Fruit fly (Drosophila melanogaster) whole organism, embryonic: ENCODE measurements around the gene CG9030.

ENCODE experiments used
- ATbp ChIP-seq: fragments of 200-800 bp; sonication (Bioruptor generic); optimal IDR thresholded peaks from 2 replicates; lab custom pipeline; 2017; ENCODE audit warnings: missing biosample characterization, mild to moderate bottlenecking, missing genetic modification characterization, missing genetic modification reagents
- Asciz ChIP-seq: fragments of 200-800 bp; sonication (Bioruptor generic); optimal IDR thresholded peaks from 2 replicates; lab custom pipeline; 2017; ENCODE audit warnings: missing biosample characterization, mild to moderate bottlenecking, missing genetic modification characterization, missing genetic modification reagents
- Atf6 ChIP-seq: fragments of 200-800 bp; sonication (Bioruptor generic); IDR thresholded peaks from 2 replicates; pipeline ENCODE4 v1.3.6; 2022; ENCODE audit warnings: missing biosample characterization, missing genetic modification characterization
- CG10209 ChIP-seq: fragments of 200-800 bp; sonication (Bioruptor generic); optimal IDR thresholded peaks from 3 replicates; lab custom pipeline; 2017; ENCODE audit warnings: missing biosample characterization, mild to moderate bottlenecking, missing genetic modification characterization, missing genetic modification reagents
- CG10462 ChIP-seq: fragments of 200-800 bp; sonication (Bioruptor generic); optimal IDR thresholded peaks from 2 replicates; lab custom pipeline; 2016; ENCODE audit warnings: missing biosample characterization, missing genetic modification characterization
- CG10565 ChIP-seq: fragments of 200-800 bp; sonication (Bioruptor generic); optimal IDR thresholded peaks from 3 replicates; lab custom pipeline; 2016; ENCODE audit warnings: missing biosample characterization, mild to moderate bottlenecking, missing genetic modification characterization
- CG10654 ChIP-seq: fragments of 200-800 bp; sonication (Bioruptor generic); optimal IDR thresholded peaks from 2 replicates; lab custom pipeline; 2016; ENCODE audit warnings: missing biosample characterization, missing genetic modification characterization
- CG1233 ChIP-seq: fragments of 200-800 bp; sonication (Bioruptor generic); optimal IDR thresholded peaks from 4 replicates; lab custom pipeline; 2018; ENCODE audit warnings: missing biosample characterization, mild to moderate bottlenecking, missing genetic modification characterization
- CG13287 ChIP-seq: fragments of 200-800 bp; sonication (Bioruptor generic); IDR thresholded peaks from 2 replicates; pipeline ENCODE4 v1.3.6; 2022; ENCODE audit warnings: missing biosample characterization, missing genetic modification characterization; ENCODE audit not compliant: partially characterized antibody
- CG14667 ChIP-seq: fragments of 200-800 bp; sonication (Bioruptor generic); IDR thresholded peaks from 2 replicates; pipeline ENCODE4 v1.3.6; 2022; ENCODE audit warnings: missing biosample characterization, missing genetic modification characterization
- CG14710 ChIP-seq: fragments of 200-800 bp; sonication (Bioruptor generic); optimal IDR thresholded peaks from 3 replicates; lab custom pipeline; 2019; ENCODE audit warnings: missing biosample characterization, mild to moderate bottlenecking, missing genetic modification characterization, moderate library complexity
- CG15073 ChIP-seq: fragments of 200-800 bp; sonication (Bioruptor generic); optimal IDR thresholded peaks from 2 replicates; lab custom pipeline; 2016; ENCODE audit warnings: missing biosample characterization, missing genetic modification characterization
- CG16863 ChIP-seq: fragments of 200-800 bp; sonication (Bioruptor generic); optimal IDR thresholded peaks from 3 replicates; lab custom pipeline; 2016; ENCODE audit warnings: missing biosample characterization, missing genetic modification characterization
- CG17385 ChIP-seq: fragments of 200-800 bp; sonication (Bioruptor generic); optimal IDR thresholded peaks from 3 replicates; lab custom pipeline; 2018; ENCODE audit warnings: missing biosample characterization, mild to moderate bottlenecking, missing genetic modification characterization
- CG17829 ChIP-seq: fragments of 200-800 bp; optimal IDR thresholded peaks from 2 replicates; lab custom pipeline; 2019; ENCODE audit warnings: missing biosample characterization, mild to moderate bottlenecking, missing genetic modification characterization, moderate library complexity
- CG18011 ChIP-seq: fragments of 200-800 bp; sonication (Bioruptor generic); optimal IDR thresholded peaks from 2 replicates; lab custom pipeline; 2017; ENCODE audit warnings: missing biosample characterization, missing genetic modification characterization, mild to moderate bottlenecking, moderate library complexity, missing genotype
- CG2678 ChIP-seq: fragments of 200-800 bp; sonication (Bioruptor generic); optimal IDR thresholded peaks from 3 replicates; lab custom pipeline; 2019; ENCODE audit warnings: missing biosample characterization, mild to moderate bottlenecking, missing genetic modification characterization, moderate library complexity
- CG2712 ChIP-seq: fragments of 200-800 bp; optimal IDR thresholded peaks from 3 replicates; lab custom pipeline; 2019; ENCODE audit warnings: missing biosample characterization, mild to moderate bottlenecking, missing genetic modification characterization, moderate library complexity
- CG4730 ChIP-seq: fragments of 200-800 bp; sonication (Bioruptor generic); IDR thresholded peaks from 2 replicates; pipeline ENCODE4 v1.3.6; 2022; ENCODE audit warnings: missing biosample characterization, missing genetic modification characterization
- CG5953 ChIP-seq: fragments of 200-800 bp; sonication (Bioruptor generic); IDR thresholded peaks from 2 replicates; pipeline ENCODE4 v1.3.6; 2022; ENCODE audit warnings: missing biosample characterization, missing genetic modification characterization
- CG7271 ChIP-seq: fragments of 200-800 bp; sonication (Bioruptor generic); optimal IDR thresholded peaks from 2 replicates; lab custom pipeline; 2018; ENCODE audit warnings: missing biosample characterization, mild to moderate bottlenecking, missing genetic modification characterization, moderate library complexity
- CG8281 ChIP-seq: fragments of 200-800 bp; sonication (Bioruptor generic); optimal IDR thresholded peaks from 2 replicates; lab custom pipeline; 2018; ENCODE audit warnings: missing biosample characterization, mild to moderate bottlenecking, missing genetic modification characterization, moderate library complexity
- CG8944 ChIP-seq: fragments of 200-800 bp; sonication (Bioruptor generic); optimal IDR thresholded peaks from 3 replicates; lab custom pipeline; 2016; ENCODE audit warnings: missing biosample characterization, missing genetic modification characterization
- CG9876 ChIP-seq: fragments of 200-800 bp; sonication (Bioruptor generic); optimal IDR thresholded peaks from 2 replicates; lab custom pipeline; 2016; ENCODE audit warnings: missing biosample characterization, missing genetic modification characterization
- Chrac-16 ChIP-seq: fragments of 200-800 bp; sonication (Bioruptor generic); optimal IDR thresholded peaks from 3 replicates; lab custom pipeline; 2016; ENCODE audit warnings: missing biosample characterization, missing genetic modification characterization
- Dek ChIP-seq: fragments of 200-800 bp; sonication (Bioruptor generic); optimal IDR thresholded peaks from 3 replicates; lab custom pipeline; 2019; ENCODE audit warnings: missing biosample characterization, mild to moderate bottlenecking, missing genetic modification characterization, moderate library complexity
- Gsc ChIP-seq: fragments of 200-800 bp; sonication (Bioruptor generic); IDR thresholded peaks from 2 replicates; pipeline ENCODE4 v1.3.6; 2022; ENCODE audit warnings: missing biosample characterization, missing genetic modification characterization
- Hr39 ChIP-seq: fragments of >200 bp; optimal IDR thresholded peaks from 2 replicates; lab custom pipeline; 2017
- Lhr ChIP-seq: fragments of 200-800 bp; sonication (Bioruptor generic); optimal IDR thresholded peaks from 3 replicates; lab custom pipeline; 2017; ENCODE audit warnings: mild to moderate bottlenecking, missing biosample characterization, missing genetic modification reagents, missing genetic modification characterization
- Ravus ChIP-seq: fragments of 200-800 bp; sonication (Bioruptor generic); IDR thresholded peaks from 2 replicates; pipeline ENCODE4 v1.3.6; 2022; ENCODE audit warnings: missing biosample characterization, missing genetic modification characterization
- Six4 ChIP-seq: fragments of 200-800 bp; sonication (Bioruptor generic); optimal IDR thresholded peaks from 2 replicates; lab custom pipeline; 2016; ENCODE audit warnings: missing biosample characterization, missing genetic modification characterization
- TFAM ChIP-seq: fragments of 200-800 bp; sonication (Bioruptor generic); optimal IDR thresholded peaks from 2 replicates; lab custom pipeline; 2017; ENCODE audit warnings: missing biosample characterization, missing genetic modification characterization, inconsistent platforms
- Xbp1 ChIP-seq: fragments of 200-800 bp; sonication (Bioruptor generic); optimal IDR thresholded peaks from 3 replicates; lab custom pipeline; 2016; ENCODE audit warnings: missing biosample characterization, mild to moderate bottlenecking, missing genetic modification characterization
- cas ChIP-seq: fragments of 200-800 bp; sonication (Bioruptor generic); IDR thresholded peaks from 2 replicates; pipeline ENCODE4 v1.3.6; 2022; ENCODE audit warnings: missing biosample characterization, missing genetic modification characterization
- crol ChIP-seq: fragments of 200-800 bp; sonication (Bioruptor generic); IDR thresholded peaks from 2 replicates; pipeline ENCODE4 v1.3.6; 2022; ENCODE audit warnings: missing biosample characterization, missing genetic modification characterization
- da ChIP-seq: fragments of 200-800 bp; sonication (Bioruptor generic); optimal IDR thresholded peaks from 2 replicates; lab custom pipeline; 2016; ENCODE audit warnings: missing biosample characterization, missing genetic modification characterization
- h ChIP-seq: fragments of >200 bp; optimal IDR thresholded peaks from 2 replicates; lab custom pipeline; 2017
- her ChIP-seq: fragments of 200-800 bp; sonication (Bioruptor generic); optimal IDR thresholded peaks from 2 replicates; lab custom pipeline; 2016; ENCODE audit warnings: missing biosample characterization, missing genetic modification characterization
- hkb ChIP-seq, 2 experiments: fragments of 200-800 bp in 1 of 2; fragments of >200 bp in 1 of 2; sonication (Bioruptor generic) in 1 of 2; IDR thresholded peaks in 1 of 2; optimal IDR thresholded peaks in 1 of 2; 2 replicates each; pipeline versions ENCODE4 v1.3.6 to Lab custom; 2017 to 2022; ENCODE audit warnings: missing biosample characterization in 1 of 2, missing genetic modification characterization in 1 of 2
- inv ChIP-seq: fragments of 200-800 bp; sonication (Bioruptor generic); IDR thresholded peaks from 2 replicates; pipeline ENCODE4 v1.3.6; 2022; ENCODE audit warnings: missing biosample characterization, missing genetic modification characterization; ENCODE audit not compliant: partially characterized antibody
- knrl ChIP-seq: fragments of 200-800 bp; sonication (Bioruptor generic); IDR thresholded peaks from 3 replicates; pipeline ENCODE4 v1.3.6; 2022; ENCODE audit warnings: missing biosample characterization, missing genetic modification characterization; ENCODE audit not compliant: partially characterized antibody
- lmd ChIP-seq: fragments of 200-800 bp; sonication (Bioruptor generic); IDR thresholded peaks from 2 replicates; pipeline ENCODE4 v1.3.6; 2022; ENCODE audit warnings: missing biosample characterization, missing genetic modification characterization
- lola ChIP-seq, 3 experiments: fragments of >200 bp in 2 of 3; fragments of 200-800 bp in 1 of 3; sonication (Bioruptor generic) in 1 of 3; optimal IDR thresholded peaks; 2 replicates each; lab custom pipeline; 2017 to 2019; ENCODE audit warnings: missing biosample characterization in 3 of 3, missing genetic modification characterization in 3 of 3, mild to moderate bottlenecking in 1 of 3, moderate library complexity in 1 of 3
- nau ChIP-seq: fragments of 200-800 bp; sonication (Bioruptor generic); optimal IDR thresholded peaks from 3 replicates; lab custom pipeline; 2017; ENCODE audit warnings: missing biosample characterization, mild to moderate bottlenecking, missing genetic modification characterization, missing genetic modification reagents
- nom ChIP-seq: fragments of 200-800 bp; sonication (Bioruptor generic); optimal IDR thresholded peaks from 2 replicates; lab custom pipeline; 2017; ENCODE audit warnings: missing biosample characterization, missing genetic modification characterization, mild to moderate bottlenecking, moderate library complexity, missing genetic modification reagents
- pfk ChIP-seq: fragments of 200-800 bp; sonication (Bioruptor generic); optimal IDR thresholded peaks from 2 replicates; lab custom pipeline; 2018; ENCODE audit warnings: missing biosample characterization, mild to moderate bottlenecking, missing genetic modification characterization, moderate library complexity
- ttk ChIP-seq: fragments of 200-800 bp; sonication (Bioruptor generic); IDR thresholded peaks from 2 replicates; pipeline ENCODE4 v2.1.2; 2022; ENCODE audit warnings: missing biosample characterization, missing genetic modification characterization

CG9030 gene

DNA sequence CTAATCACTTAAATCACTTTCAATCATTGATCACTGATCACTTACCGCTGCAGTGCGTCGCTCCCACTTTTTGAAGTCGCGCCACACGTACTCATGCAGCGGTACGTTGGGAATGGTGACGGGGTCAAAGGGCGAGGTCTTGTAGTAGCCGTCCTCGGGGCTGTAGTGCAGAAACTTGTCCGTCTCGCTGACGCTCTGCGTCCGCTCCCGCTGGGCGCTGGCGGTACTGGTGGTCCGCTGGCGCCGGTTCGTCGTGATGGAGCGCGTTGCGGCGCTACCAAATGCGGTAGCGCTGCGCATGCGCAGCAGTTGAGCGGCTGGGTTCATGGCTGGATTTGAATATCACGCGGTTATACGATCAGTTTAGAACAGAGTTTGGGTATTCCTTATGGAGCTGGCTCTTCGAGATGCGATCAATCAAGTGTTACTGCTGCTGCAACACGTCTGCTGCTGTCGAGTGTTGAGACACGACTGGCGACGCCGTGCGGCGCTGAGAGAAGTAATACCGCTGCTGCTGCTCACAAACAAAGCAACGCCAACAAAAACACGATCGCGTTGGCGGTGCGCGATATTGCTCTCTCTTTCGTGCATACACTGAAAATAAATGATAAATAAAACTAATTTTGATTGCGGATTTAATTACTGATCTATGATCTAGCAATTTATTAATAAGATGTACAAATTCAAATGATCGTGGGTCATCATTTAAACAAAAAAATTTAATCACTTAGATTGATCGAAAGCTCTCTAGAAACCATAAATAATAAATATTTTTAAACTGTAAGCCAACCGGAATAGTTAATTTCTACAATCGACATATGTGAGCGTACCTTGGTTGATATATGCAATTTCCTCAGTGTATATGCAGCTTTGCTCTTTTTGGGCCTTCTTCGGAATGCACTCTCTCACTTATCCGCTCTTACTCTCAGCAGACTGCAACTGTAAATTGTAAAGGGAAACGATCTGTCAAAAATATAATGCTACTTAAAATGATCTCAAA is 4.3 kb downstream of the CG9030 start (continued):
- 0 out of 3 replicates have a peak, but pooled peaks have one; percentile 25 for TF ChIP-seq knrl (GFP tag; lab: Robert Waterston, UW)
- peak; percentile 58 for TF ChIP-seq her (GFP tag; lab: Kevin White, UChicago)
- peak; percentile 90 for TF ChIP-seq CG17385 (GFP tag; lab: Kevin White, UChicago)
- peak; percentile 92 for TF ChIP-seq CG1233 (GFP tag; lab: Kevin White, UChicago)
- no peak for TF ChIP-seq Hr39
- peak; percentile 95 for TF ChIP-seq Asciz (GFP tag; lab: Kevin White, UChicago)
- peak; percentile 83 for TF ChIP-seq CG14667 (GFP tag; lab: Robert Waterston, UW)
- TF ChIP-seq CG10209, result peak; percentile 94
- peak; percentile 85 for TF ChIP-seq CG16863
- TF ChIP-seq CG5953 (GFP tag; lab: Robert Waterston, UW), result peak; percentile 83
- no peak for TF ChIP-seq pfk (GFP tag; lab: Kevin White, UChicago)
- peak; percentile 91 for TF ChIP-seq Six4
- TF ChIP-seq Chrac-16 (GFP tag; lab: Kevin White, UChicago), result peak; percentile 92
- peak; percentile 41 for TF ChIP-seq CG18011 (GFP tag; lab: Kevin White, UChicago)
- TF ChIP-seq CG2712, result peak; percentile 99
- TF ChIP-seq CG4730, result peak; percentile 81
- peak; percentile 64 for TF ChIP-seq Gsc
- TF ChIP-seq CG10462 (GFP tag; lab: Kevin White, UChicago), result peak; percentile 95
- TF ChIP-seq Dek, result peak; percentile 81
- TF ChIP-seq crol (GFP tag; lab: Robert Waterston, UW), result peak; percentile 24; the same call in 1 of the 2 replicates
- peak; percentile 63 for TF ChIP-seq CG15073 (GFP tag; lab: Kevin White, UChicago)
- peak; percentile 92 for TF ChIP-seq Lhr (GFP tag; lab: Kevin White, UChicago)
- TF ChIP-seq CG7271 (tag; lab: Kevin White, UChicago), result peak; percentile 88
- TF ChIP-seq inv, result no peak
- TF ChIP-seq Atf6 (GFP tag; lab: Robert Waterston, UW), result peak; percentile 79; the same call in 1 of the 2 replicates
- TF ChIP-seq Xbp1, result peak; percentile 93
- peak; percentile 92 for TF ChIP-seq ATbp (GFP tag; lab: Kevin White, UChicago)
- TF ChIP-seq nom, result peak; percentile 96
- TF ChIP-seq CG10565, result peak; percentile 76
- TF ChIP-seq CG13287, result no peak
- peak; percentile 93 for TF ChIP-seq lmd (GFP tag; lab: Robert Waterston, UW)
- peak; percentile 82 for TF ChIP-seq TFAM (GFP tag; lab: Kevin White, UChicago)
- TF ChIP-seq hkb (optimal IDR thresholded peaks at IDR 0.05; lab: Kevin White, UChicago), result no peak
- peak; percentile 91 for TF ChIP-seq hkb (GFP tag; IDR thresholded peaks at IDR 0.05; lab: Robert Waterston, UW)
- peak; percentile 70 for TF ChIP-seq CG8944
- TF ChIP-seq da (GFP tag; lab: Kevin White, UChicago), result peak; percentile 36
- TF ChIP-seq CG8281, result peak; percentile 86
- TF ChIP-seq Ravus (GFP tag; lab: Robert Waterston, UW), result peak; percentile 51
- peak; percentile 52 for TF ChIP-seq CG9876 (GFP tag; lab: Kevin White, UChicago)
- peak; percentile 98 for TF ChIP-seq CG14710
- TF ChIP-seq ttk (GFP tag; lab: Robert Waterston, UW), result peak; percentile 87
- peak; percentile 98 for TF ChIP-seq CG17829 (tag; lab: Kevin White, UChicago)
- TF ChIP-seq lola (GFP tag; optimal IDR thresholded peaks at IDR 0.05; lab: Kevin White, UChicago), result peak in 1 of 3 experiments; percentile 99
- TF ChIP-seq nau (GFP tag; lab: Kevin White, UChicago), result peak; percentile 89
- peak; percentile 27; the same call in 1 of the 2 replicates for TF ChIP-seq cas (GFP tag; lab: Robert Waterston, UW)
- TF ChIP-seq CG10654, result peak; percentile 85
- no peak for TF ChIP-seq h (lab: Kevin White, UChicago)
- peak; percentile 98 for TF ChIP-seq CG2678 (tag; lab: Kevin White, UChicago)
